Worm (Caenorhabditis elegans) whole organism, L4 larva: ENCODE measurements around the gene F54D10.7.

Source experiments
- D1046.2 ChIP-seq: fragments of 200-800 bp; sonication (Bioruptor generic); IDR thresholded peaks from 2 replicates; pipeline ENCODE4 v1.3.6; 2022; ENCODE audit warnings: missing genetic modification characterization, missing compliant biosample characterization
- F10B5.3 ChIP-seq: sonication (generic microtip); optimal IDR thresholded peaks from 2 replicates; lab custom pipeline; 2016; ENCODE audit warnings: mild to moderate bottlenecking, missing genetic modification characterization, missing compliant biosample characterization
- F26F4.8 ChIP-seq: fragments of 200-800 bp; sonication (Bioruptor generic); conservative IDR thresholded peaks from 2 replicates; pipeline ENCODE4 v1.3.6; 2022; ENCODE audit warnings: missing genetic modification characterization, missing compliant biosample characterization
- F37D6.2 ChIP-seq: sonication (generic microtip); optimal IDR thresholded peaks from 2 replicates; lab custom pipeline; 2016; ENCODE audit warnings: mild to moderate bottlenecking, missing genetic modification characterization, missing compliant biosample characterization
- Y105C5A.15 ChIP-seq: fragments of 200-800 bp; sonication (Bioruptor generic); IDR thresholded peaks from 2 replicates; pipeline ENCODE4 v1.3.6; 2022; ENCODE audit warnings: missing genetic modification characterization, missing compliant biosample characterization
- Y5F2A.4 ChIP-seq: fragments of 200-800 bp; sonication (Bioruptor generic); optimal IDR thresholded peaks from 2 replicates; lab custom pipeline; 2018; ENCODE audit warnings: mild to moderate bottlenecking, missing genetic modification characterization, missing compliant biosample characterization
- Y75B8A.6 ChIP-seq: fragments of 200-800 bp; sonication (Bioruptor generic); IDR thresholded peaks from 2 replicates; pipeline ENCODE4 v1.3.6; 2022; ENCODE audit warnings: missing genetic modification reagents, missing genetic modification characterization, missing compliant biosample characterization
- ZK546.5 ChIP-seq, 2 experiments: sonication (generic microtip); optimal IDR thresholded peaks; 2 replicates each; lab custom pipeline; 2017; ENCODE audit warnings: missing biosample characterization in 2 of 2, missing genetic modification characterization in 2 of 2
- aly-2 ChIP-seq: sonication (generic microtip); optimal IDR thresholded peaks from 2 replicates; lab custom pipeline; 2018; ENCODE audit warnings: missing biosample characterization, missing genetic modification characterization
- ama-1 ChIP-seq: fragments of 150-350 bp; optimal IDR thresholded peaks from 2 replicates; lab custom pipeline; 2014; ENCODE audit warnings: inconsistent platforms, mixed read lengths
- ceh-32 ChIP-seq: sonication (generic microtip); optimal IDR thresholded peaks from 2 replicates; lab custom pipeline; 2016; ENCODE audit warnings: mild to moderate bottlenecking, missing genetic modification characterization, missing compliant biosample characterization; ENCODE audit not compliant: poor library complexity
- ces-1 ChIP-seq: fragments of 150-350 bp; sonication (generic microtip); optimal IDR thresholded peaks from 4 replicates; lab custom pipeline; 2014; ENCODE audit warnings: missing biosample characterization, missing genetic modification reagents, missing genetic modification characterization
- cey-2 ChIP-seq: sonication (generic microtip); optimal IDR thresholded peaks from 3 replicates; lab custom pipeline; 2017; ENCODE audit warnings: missing genetic modification characterization, mild to moderate bottlenecking, missing compliant biosample characterization, antibody characterized with exemption, borderline replicate concordance; ENCODE audit not compliant: insufficient read depth
- ctbp-1 ChIP-seq: fragments of 200-800 bp; sonication (Bioruptor generic); IDR thresholded peaks from 2 replicates; pipeline ENCODE4 v1.3.6; 2022; ENCODE audit warnings: missing genetic modification reagents, missing genetic modification characterization, missing compliant biosample characterization
- daf-16 ChIP-seq, 3 experiments: sonication (generic microtip); optimal IDR thresholded peaks; 2 replicates each; lab custom pipeline; 2016 to 2017; ENCODE audit warnings: missing genetic modification characterization in 3 of 3, missing genetic modification reagents in 3 of 3, mild to moderate bottlenecking in 2 of 3, missing compliant biosample characterization in 2 of 3, missing biosample characterization in 1 of 3, moderate library complexity in 1 of 3
- daf-8 ChIP-seq: fragments of 200-800 bp; sonication (Bioruptor generic); IDR thresholded peaks from 2 replicates; pipeline ENCODE4 v1.3.6; 2022; ENCODE audit warnings: missing genetic modification characterization, missing compliant biosample characterization
- dmd-8 ChIP-seq: fragments of 200-800 bp; sonication (Bioruptor generic); IDR thresholded peaks from 2 replicates; pipeline ENCODE4 v1.3.6; 2022; ENCODE audit warnings: missing genetic modification characterization, missing compliant biosample characterization
- dpl-1 ChIP-seq: fragments of 150-350 bp; optimal IDR thresholded peaks from 2 replicates; lab custom pipeline; 2014; ENCODE audit warnings: missing biosample characterization, missing genetic modification reagents, missing genetic modification characterization
- fkh-10 ChIP-seq: fragments of 150-350 bp; optimal IDR thresholded peaks from 2 replicates; lab custom pipeline; 2014; ENCODE audit warnings: missing biosample characterization, missing genetic modification reagents, missing genetic modification characterization
- fos-1 ChIP-seq: fragments of 150-350 bp; optimal IDR thresholded peaks from 2 replicates; lab custom pipeline; 2014; ENCODE audit warnings: missing biosample characterization, missing genetic modification characterization
- hlh-11 ChIP-seq: fragments of 200-800 bp; sonication (Bioruptor generic); optimal IDR thresholded peaks from 2 replicates; lab custom pipeline; 2018; ENCODE audit warnings: mild to moderate bottlenecking, missing genetic modification characterization, missing compliant biosample characterization
- lim-7 ChIP-seq: fragments of 200-800 bp; sonication (Bioruptor generic); IDR thresholded peaks from 2 replicates; pipeline ENCODE4 v1.3.6; 2022; ENCODE audit warnings: missing genetic modification characterization, missing compliant biosample characterization
- lin-29 ChIP-seq: fragments of 200-800 bp; sonication (Bioruptor generic); IDR thresholded peaks from 2 replicates; pipeline ENCODE4 v1.3.6; 2022; ENCODE audit warnings: missing genetic modification reagents, missing genetic modification characterization, missing compliant biosample characterization
- lir-3 ChIP-seq: sonication (generic microtip); optimal IDR thresholded peaks from 2 replicates; lab custom pipeline; 2016; ENCODE audit warnings: mild to moderate bottlenecking, missing genetic modification characterization, missing compliant biosample characterization
- madf-9 ChIP-seq: fragments of 200-800 bp; sonication (Bioruptor generic); conservative IDR thresholded peaks from 2 replicates; pipeline ENCODE4 v1.3.6; 2022; ENCODE audit warnings: missing genetic modification reagents, missing genetic modification characterization, missing compliant biosample characterization
- mdl-1 ChIP-seq, 2 experiments: fragments of 150-350 bp in 1 of 2; sonication (generic microtip) in 1 of 2; optimal IDR thresholded peaks; 2 replicates each; lab custom pipeline; 2014 to 2017; ENCODE audit warnings: missing biosample characterization in 2 of 2, missing genetic modification characterization in 2 of 2
- mdt-29 ChIP-seq: fragments of 200-800 bp; sonication (Bioruptor generic); IDR thresholded peaks from 2 replicates; pipeline ENCODE4 v1.3.6; 2022; ENCODE audit warnings: missing genetic modification reagents, missing genetic modification characterization, missing compliant biosample characterization
- mxl-2 ChIP-seq: fragments of 200-800 bp; sonication (Bioruptor generic); conservative IDR thresholded peaks from 2 replicates; pipeline ENCODE4 v1.3.6; 2022; ENCODE audit warnings: missing genetic modification reagents, missing genetic modification characterization, missing compliant biosample characterization
- nhr-102 ChIP-seq: sonication (generic microtip); optimal IDR thresholded peaks from 2 replicates; lab custom pipeline; 2016; ENCODE audit warnings: mild to moderate bottlenecking, missing genetic modification characterization, moderate library complexity, missing compliant biosample characterization
- nhr-11 ChIP-seq: fragments of 150-350 bp; optimal IDR thresholded peaks from 2 replicates; lab custom pipeline; 2014; ENCODE audit warnings: missing biosample characterization, missing genetic modification characterization
- nhr-111 ChIP-seq: fragments of 200-800 bp; sonication (Bioruptor generic); optimal IDR thresholded peaks from 2 replicates; lab custom pipeline; 2018; ENCODE audit warnings: mild to moderate bottlenecking, missing genetic modification characterization, missing compliant biosample characterization
- nhr-237 ChIP-seq: sonication (generic microtip); optimal IDR thresholded peaks from 2 replicates; lab custom pipeline; 2017; ENCODE audit warnings: missing biosample characterization, missing genetic modification characterization
- nhr-25 ChIP-seq: sonication (generic microtip); optimal IDR thresholded peaks from 2 replicates; lab custom pipeline; 2017; ENCODE audit warnings: missing genetic modification characterization, mild to moderate bottlenecking, missing compliant biosample characterization, antibody characterized with exemption, moderate library complexity, borderline replicate concordance; ENCODE audit not compliant: insufficient read depth
- nhr-28 ChIP-seq: fragments of 150-350 bp; optimal IDR thresholded peaks from 2 replicates; lab custom pipeline; 2014; ENCODE audit warnings: missing biosample characterization, missing genetic modification characterization
- nhr-42 ChIP-seq: fragments of 200-800 bp; sonication (Bioruptor generic); IDR thresholded peaks from 2 replicates; pipeline ENCODE4 v1.3.6; 2022; ENCODE audit warnings: missing genetic modification characterization, missing compliant biosample characterization
- nhr-76 ChIP-seq: fragments of 150-350 bp; optimal IDR thresholded peaks from 2 replicates; lab custom pipeline; 2014; ENCODE audit warnings: missing biosample characterization, missing genetic modification characterization
- php-3 ChIP-seq: fragments of 200-800 bp; sonication (Bioruptor generic); IDR thresholded peaks from 2 replicates; pipeline ENCODE4 v1.3.6; 2022; ENCODE audit warnings: missing genetic modification reagents, missing genetic modification characterization, missing compliant biosample characterization
- saeg-2 ChIP-seq: fragments of 200-800 bp; sonication (Bioruptor generic); IDR thresholded peaks from 2 replicates; pipeline ENCODE4 v1.3.6; 2022; ENCODE audit warnings: missing genetic modification reagents, missing genetic modification characterization, missing compliant biosample characterization
- snpc-1.2 ChIP-seq: fragments of 200-800 bp; sonication (Bioruptor generic); IDR thresholded peaks from 2 replicates; pipeline ENCODE4 v1.3.6; 2022; ENCODE audit warnings: missing genetic modification reagents, missing genetic modification characterization, missing compliant biosample characterization
- spr-1 ChIP-seq: sonication (generic microtip); optimal IDR thresholded peaks from 2 replicates; lab custom pipeline; 2016; ENCODE audit warnings: mild to moderate bottlenecking, missing genetic modification characterization, missing compliant biosample characterization
- tra-1 ChIP-seq: fragments of 200-800 bp; sonication (Bioruptor generic); IDR thresholded peaks from 2 replicates; pipeline ENCODE4 v1.3.6; 2022; ENCODE audit warnings: missing genetic modification reagents, missing genetic modification characterization, missing compliant biosample characterization
- zfp-3 ChIP-seq: fragments of 200-800 bp; sonication (Bioruptor generic); conservative IDR thresholded peaks from 2 replicates; pipeline ENCODE4 v1.3.6; 2022; ENCODE audit warnings: missing genetic modification reagents, missing genetic modification characterization, missing compliant biosample characterization
- zip-2 ChIP-seq: fragments of 150-350 bp; optimal IDR thresholded peaks from 2 replicates; lab custom pipeline; 2014; ENCODE audit warnings: missing biosample characterization, missing genetic modification characterization
- ztf-7 ChIP-seq: fragments of 150-350 bp; optimal IDR thresholded peaks from 2 replicates; lab custom pipeline; 2014; ENCODE audit warnings: missing biosample characterization, missing genetic modification characterization

The F54D10.7 gene

DNA sequence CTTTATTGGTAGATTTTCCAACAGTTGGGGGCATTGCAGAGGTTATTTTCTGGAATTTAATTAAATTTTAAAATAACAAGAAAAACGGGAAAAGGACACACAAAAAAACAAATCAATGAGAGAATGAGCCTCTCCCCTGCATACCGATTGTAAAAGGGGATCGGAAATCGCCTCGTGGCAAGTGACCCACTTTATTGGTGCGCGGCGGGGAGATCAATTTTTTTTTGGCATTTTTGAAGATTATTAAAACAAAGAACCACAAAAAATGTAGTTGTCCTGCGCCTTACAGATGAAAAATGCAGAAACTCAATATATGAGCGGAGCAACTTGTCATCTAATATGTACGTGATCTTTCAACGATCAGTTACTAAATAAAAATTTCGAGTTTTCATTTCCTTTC is at the start of gene F54D10.7:
TSS of gene F54D10.7 (minus strand) at position 49 of the 400 bp plus-strand sequence.
- TF ChIP-seq mxl-2 (GFP tag; lab: Robert Waterston, UW) (no peak), saeg-2 (GFP tag; lab: Robert Waterston, UW) (no peak), dpl-1 (GFP tag; lab: Kevin White, UChicago) (no peak), ztf-7 (tag; lab: Kevin White, UChicago) (no peak), hlh-11 (tag; lab: Kevin White, UChicago) (no peak), F37D6.2 (no peak), F26F4.8 (GFP tag; lab: Robert Waterston, UW) (no peak), zip-2 (tag; lab: Kevin White, UChicago) (no peak), daf-8 (GFP tag; lab: Robert Waterston, UW) (no peak), nhr-28 (tag; lab: Kevin White, UChicago) (no peak), fkh-10 (GFP tag; lab: Kevin White, UChicago) (no peak), ces-1 (GFP tag; lab: Kevin White, UChicago) (no peak), php-3 (GFP tag; lab: Robert Waterston, UW) (no peak), snpc-1.2 (no peak), nhr-25 (tag; lab: Kevin White, UChicago) (no peak), ZK546.5 (tag; optimal IDR thresholded peaks at IDR 0.05; lab: Kevin White, UChicago) (no peak), nhr-111 (GFP tag; lab: Kevin White, UChicago) (no peak)

ce11 chrII:3869601-3870000 is 48.5 kb upstream of the F54D10.7 start, which contains the start of gene oac-10:
Gene oac-10 (plus strand): TSS chrII:3869901.
- TF ChIP-seq spr-1 (tag; lab: Kevin White, UChicago) (no peak), nhr-11 (tag; lab: Kevin White, UChicago) (no peak), aly-2 (tag; lab: Kevin White, UChicago) (no peak), php-3 (GFP tag; lab: Robert Waterston, UW) (no peak), mdt-29 (GFP tag; lab: Robert Waterston, UW) (no peak), nhr-42 (GFP tag; lab: Robert Waterston, UW) (no peak), ceh-32 (tag; lab: Kevin White, UChicago) (no peak), nhr-237 (no peak), Y75B8A.6 (GFP tag; lab: Robert Waterston, UW) (no peak), Y105C5A.15 (GFP tag; lab: Robert Waterston, UW) (no peak), nhr-76 (tag; lab: Kevin White, UChicago) (no peak)

DNA sequence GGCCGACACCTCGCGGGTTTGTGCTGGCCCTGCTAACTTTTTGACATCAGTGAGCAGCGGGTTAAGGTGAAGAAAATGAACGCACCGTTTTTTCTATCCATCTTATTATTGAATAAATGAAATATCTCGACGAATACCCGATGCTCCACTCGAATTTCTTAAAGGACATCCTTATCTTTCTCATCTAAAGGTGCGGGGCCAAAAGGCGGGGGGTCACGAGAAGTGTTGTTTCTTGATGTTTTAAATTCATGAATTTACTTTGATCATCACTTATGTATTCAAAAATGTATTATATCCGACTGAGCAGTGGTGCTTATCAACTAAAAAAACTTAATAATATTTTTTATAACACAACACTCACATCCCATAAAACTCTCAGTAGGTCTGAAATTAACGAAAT is 43.6 kb upstream of the F54D10.7 start, which contains the start of gene nhr-261:
TSS of gene nhr-261 (minus strand) at position 101 of the 400 bp plus-strand sequence.
- TF ChIP-seq ZK546.5 (tag; optimal IDR thresholded peaks at IDR 0.05; lab: Kevin White, UChicago) (no peak), dmd-8 (GFP tag; lab: Robert Waterston, UW) (no peak), F37D6.2 (no peak), ctbp-1 (no peak), D1046.2 (GFP tag; lab: Robert Waterston, UW) (no peak), zip-2 (tag; lab: Kevin White, UChicago) (no peak), madf-9 (no peak)
- TF ChIP-seq, all 104 proteins: peak for 0

DNA sequence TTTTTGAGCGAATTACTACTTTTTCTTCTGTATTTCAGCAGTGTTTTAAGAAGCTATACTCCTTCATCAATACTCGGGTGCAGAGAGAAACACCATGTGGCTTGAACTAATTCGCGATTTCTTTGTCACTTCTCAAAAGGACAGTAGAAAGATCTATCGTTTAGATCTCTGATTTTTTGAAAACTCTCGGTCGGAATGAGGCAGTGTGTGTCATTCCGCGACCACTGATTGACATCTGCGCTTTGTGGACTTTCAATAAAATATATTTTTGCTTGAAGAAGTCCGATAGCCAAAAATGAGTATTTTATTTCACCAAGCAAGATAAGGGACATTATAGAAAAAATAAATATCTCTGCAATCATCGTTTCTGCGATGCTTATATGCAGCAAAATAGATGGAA is 41.0 kb upstream of the F54D10.7 start:
- TF ChIP-seq lim-7, result no peak
- TF ChIP-seq nhr-102, result no peak
- no peak for TF ChIP-seq zfp-3
- no peak for TF ChIP-seq F10B5.3 (tag; lab: Kevin White, UChicago)
- TF ChIP-seq cey-2, result no peak
- no peak for TF ChIP-seq spr-1 (tag; lab: Kevin White, UChicago)
- no peak for TF ChIP-seq tra-1 (GFP tag; lab: Robert Waterston, UW)
- TF ChIP-seq Y5F2A.4 (GFP tag; lab: Kevin White, UChicago), result no peak
- TF ChIP-seq ama-1 (lab: Kevin White, UChicago), result no peak
- no peak for TF ChIP-seq lin-29 (GFP tag; lab: Robert Waterston, UW)
- no peak for TF ChIP-seq fos-1
- TF ChIP-seq lir-3 (tag; lab: Kevin White, UChicago), result no peak
- TF ChIP-seq mdl-1 (tag; optimal IDR thresholded peaks at IDR 0.05; lab: Kevin White, UChicago), result no peak
- no peak for TF ChIP-seq daf-16 (GFP tag; optimal IDR thresholded peaks at IDR 0.05; lab: Kevin White, UChicago)
- TF ChIP-seq daf-16 (tag; optimal IDR thresholded peaks at IDR 0.05; lab: Kevin White, UChicago), result no peak
